Worm (Caenorhabditis elegans) whole organism, L1 larva: ENCODE results near the gene EGAP1.5.

ENCODE experiments used
- aly-2 ChIP-seq: fragments of 150-350 bp; optimal IDR thresholded peaks from 2 replicates; lab custom pipeline; 2014; ENCODE audit warnings: missing biosample characterization, missing genetic modification characterization
- ceh-82 ChIP-seq, 3 experiments: fragments of 150-350 bp in 1 of 3; sonication (generic microtip) in 2 of 3; optimal IDR thresholded peaks; 2 replicates each; lab custom pipeline; 2014 to 2017; ENCODE audit warnings: missing biosample characterization in 3 of 3, missing genetic modification characterization in 3 of 3
- ceh-88 ChIP-seq: fragments of 200-800 bp; sonication (Bioruptor generic); IDR thresholded peaks from 2 replicates; pipeline ENCODE4 v1.3.6; 2022; ENCODE audit warnings: missing genetic modification characterization, missing compliant biosample characterization
- jun-1 ChIP-seq: fragments of 150-350 bp; optimal IDR thresholded peaks from 2 replicates; lab custom pipeline; 2014; ENCODE audit warnings: missing biosample characterization, missing genetic modification reagents, missing genetic modification characterization
- mef-2 ChIP-seq: fragments of 150-350 bp; optimal IDR thresholded peaks from 2 replicates; lab custom pipeline; 2014; ENCODE audit warnings: missing biosample characterization, missing genetic modification characterization
- nhr-11 ChIP-seq: fragments of 150-350 bp; optimal IDR thresholded peaks from 2 replicates; lab custom pipeline; 2014; ENCODE audit warnings: missing biosample characterization, missing genetic modification characterization
- nhr-237 ChIP-seq: fragments of 150-350 bp; optimal IDR thresholded peaks from 2 replicates; lab custom pipeline; 2014; ENCODE audit warnings: missing biosample characterization, missing genetic modification characterization
- nhr-77 ChIP-seq: fragments of 150-350 bp; optimal IDR thresholded peaks from 2 replicates; lab custom pipeline; 2014; ENCODE audit warnings: missing biosample characterization, missing genetic modification characterization
- pqm-1 ChIP-seq: sonication (generic microtip); optimal IDR thresholded peaks from 3 replicates; lab custom pipeline; 2017; ENCODE audit warnings: missing biosample characterization, missing genetic modification characterization
- snu-23 ChIP-seq: sonication (generic microtip); optimal IDR thresholded peaks from 2 replicates; lab custom pipeline; 2016; ENCODE audit warnings: missing genetic modification characterization, missing compliant biosample characterization
- unc-30 ChIP-seq: sonication (generic microtip); optimal IDR thresholded peaks from 2 replicates; lab custom pipeline; 2017; ENCODE audit warnings: missing biosample characterization, missing genetic modification characterization
- unc-62 ChIP-seq: fragments of 150-350 bp; optimal IDR thresholded peaks from 2 replicates; lab custom pipeline; 2014; ENCODE audit warnings: missing biosample characterization, missing genetic modification reagents, missing genetic modification characterization
- zag-1 ChIP-seq: fragments of 150-350 bp; optimal IDR thresholded peaks from 2 replicates; lab custom pipeline; 2014; ENCODE audit warnings: missing biosample characterization, missing genetic modification characterization

DNA sequence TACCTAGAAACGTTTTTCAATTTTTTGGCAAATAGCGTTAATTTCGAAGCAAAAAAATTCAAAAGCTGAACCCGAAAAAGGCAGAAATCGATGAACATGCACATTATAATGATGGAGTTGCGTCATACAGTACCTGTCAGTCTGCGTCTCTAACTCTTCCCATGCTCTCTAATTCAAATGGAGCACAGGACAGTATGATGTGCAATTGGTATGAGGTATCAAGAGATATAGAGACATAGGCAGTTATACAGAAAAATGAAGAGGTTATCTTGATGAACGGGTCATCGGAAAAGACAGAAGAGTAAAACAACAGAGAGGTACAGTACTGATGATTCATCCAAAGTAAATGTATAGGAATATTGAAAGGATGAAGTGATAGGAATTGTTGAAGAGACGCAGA is 30.8 kb upstream of the EGAP1.5 start:
- TF ChIP-seq nhr-77 (tag; lab: Kevin White, UChicago) = no peak
- TF ChIP-seq mef-2 (tag; lab: Kevin White, UChicago) = no peak
- TF ChIP-seq pqm-1 (tag; lab: Kevin White, UChicago) = no peak
- TF ChIP-seq nhr-11 (tag; lab: Kevin White, UChicago) = no peak
- no peak for TF ChIP-seq aly-2 (tag; lab: Kevin White, UChicago)
- no peak for TF ChIP-seq ceh-82 (tag; optimal IDR thresholded peaks at IDR 0.05; lab: Kevin White, UChicago)
- no peak for TF ChIP-seq unc-30 (tag; lab: Kevin White, UChicago)
- TF ChIP-seq ceh-88 (GFP tag; lab: Robert Waterston, UW) = no peak
- TF ChIP-seq zag-1 = no peak
- no peak for TF ChIP-seq unc-62 (GFP tag; lab: Kevin White, UChicago)
- TF ChIP-seq snu-23 (GFP tag; lab: Kevin White, UChicago) = no peak
- no peak for TF ChIP-seq nhr-237 (tag; lab: Kevin White, UChicago)
- TF ChIP-seq jun-1 (tag; lab: Kevin White, UChicago) = no peak
